Worm (Caenorhabditis elegans) whole organism, dauer: Measurements from ENCODE around the gene T16A9.5.

Source experiments
- unc-62 ChIP-seq: sonication (generic microtip); optimal IDR thresholded peaks from 2 replicates; lab custom pipeline; 2017; ENCODE audit warnings: missing biosample characterization, missing genetic modification reagents, missing genetic modification characterization

The T16A9.5 gene

ce11 chrV:14215106-14215505 lies at the start of gene T16A9.5:
Gene T16A9.5 (minus strand): TSS chrV:14215206.
- TF ChIP-seq unc-62 (GFP tag; lab: Kevin White, UChicago), result no peak

ce11 chrV:14260831-14261230 lies 45.8 kb upstream of the T16A9.5 start, which contains the start of gene F40G12.2:
Gene F40G12.2 (minus strand): TSS chrV:14260931.
- TF ChIP-seq unc-62 (GFP tag; lab: Kevin White, UChicago), result no peak

DNA sequence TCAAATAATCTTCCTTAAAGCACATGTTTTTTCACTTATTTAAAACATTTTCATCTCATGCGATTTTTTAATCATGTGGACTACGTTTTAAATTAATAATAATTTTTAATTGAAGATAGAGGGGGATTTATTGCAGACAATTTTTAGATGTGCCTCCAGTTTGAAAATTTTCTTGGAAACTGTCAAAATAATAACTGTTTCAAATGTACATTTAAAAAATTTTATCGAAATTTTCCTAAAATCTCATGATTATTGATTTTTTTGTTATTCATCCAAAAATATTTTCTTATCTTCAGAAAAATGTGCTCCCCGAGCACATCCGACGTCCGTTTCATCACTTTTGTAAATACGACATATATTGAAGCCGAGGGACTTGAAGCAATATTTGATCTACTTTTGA lies 41.8 kb upstream of the T16A9.5 start, which contains the start of gene sre-8:
TSS of gene sre-8 (plus strand) at position 301 of the 400 bp plus-strand sequence.
- TF ChIP-seq unc-62 (GFP tag; lab: Kevin White, UChicago), result no peak

ce11 chrV:14254221-14254620 lies 39.2 kb upstream of the T16A9.5 start, which contains the start of gene K02E11.7:
Gene K02E11.7 (minus strand): TSS chrV:14254321.
- TF ChIP-seq unc-62 (GFP tag; lab: Kevin White, UChicago), result no peak

- TF ChIP-seq unc-62 (GFP tag; lab: Kevin White, UChicago), result no peak
These were observed 37.0 kb upstream of the T16A9.5 start, which contains the start of gene K02E11.5 for ce11 chrV:14252025-14252424. Gene K02E11.5 (plus strand): TSS chrV:14252325.

ce11 chrV:14248654-14249053 lies 33.6 kb upstream of the T16A9.5 start, which contains the start of gene K02E11.6:
Gene K02E11.6 (plus strand): TSS chrV:14248802.
- TF ChIP-seq unc-62 (GFP tag; lab: Kevin White, UChicago), result no peak

DNA sequence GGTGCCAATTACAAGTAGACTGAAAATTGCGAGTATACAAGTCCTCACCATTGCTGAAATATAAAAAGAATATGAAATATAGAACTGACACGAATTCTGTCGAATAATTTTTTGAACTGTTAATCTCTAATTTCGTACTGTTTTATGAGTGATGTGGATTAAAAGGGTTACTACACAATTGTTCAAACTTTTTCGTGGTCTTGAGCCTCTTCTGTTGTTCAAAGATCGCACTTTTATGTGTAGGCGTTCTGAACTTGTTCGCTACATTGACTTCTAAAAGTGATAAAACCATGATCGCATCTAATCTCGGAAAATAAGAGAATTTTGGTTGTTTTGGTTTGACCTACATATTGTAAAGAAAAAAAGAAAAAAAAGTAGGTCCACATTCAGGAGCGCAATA lies 33.0 kb upstream of the T16A9.5 start, which contains the start of gene K02E11.4:
TSS of gene K02E11.4 (minus strand) at position 101 of the 400 bp plus-strand sequence.
- no peak for TF ChIP-seq unc-62 (GFP tag; lab: Kevin White, UChicago)

ce11 chrV:14246761-14247160 lies 31.8 kb upstream of the T16A9.5 start, which contains the start of gene K02E11.3:
Gene K02E11.3 (minus strand): TSS chrV:14246861.
- no peak for TF ChIP-seq unc-62 (GFP tag; lab: Kevin White, UChicago)

DNA sequence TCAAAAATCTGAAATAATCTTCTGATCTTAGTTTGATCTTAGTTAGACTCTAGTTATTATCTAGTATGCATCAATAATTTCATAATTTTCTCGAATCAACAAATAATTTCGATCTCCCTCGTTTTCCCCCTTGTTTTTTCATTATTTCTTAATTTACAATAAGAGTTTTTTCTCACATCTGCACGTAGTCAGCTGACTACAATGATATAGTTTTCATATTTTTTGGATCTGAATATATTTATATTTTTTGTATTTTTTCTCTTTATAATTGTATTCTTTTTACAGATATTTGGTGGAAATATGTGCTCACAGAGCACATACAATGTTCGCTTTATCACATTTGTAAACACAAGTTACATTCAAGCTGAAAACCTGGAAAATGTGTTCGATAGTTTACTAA lies 28.9 kb upstream of the T16A9.5 start, which contains the start of gene sre-7:
TSS of gene sre-7 (plus strand) at position 301 of the 400 bp plus-strand sequence.
- TF ChIP-seq unc-62 (GFP tag; lab: Kevin White, UChicago), result no peak

DNA sequence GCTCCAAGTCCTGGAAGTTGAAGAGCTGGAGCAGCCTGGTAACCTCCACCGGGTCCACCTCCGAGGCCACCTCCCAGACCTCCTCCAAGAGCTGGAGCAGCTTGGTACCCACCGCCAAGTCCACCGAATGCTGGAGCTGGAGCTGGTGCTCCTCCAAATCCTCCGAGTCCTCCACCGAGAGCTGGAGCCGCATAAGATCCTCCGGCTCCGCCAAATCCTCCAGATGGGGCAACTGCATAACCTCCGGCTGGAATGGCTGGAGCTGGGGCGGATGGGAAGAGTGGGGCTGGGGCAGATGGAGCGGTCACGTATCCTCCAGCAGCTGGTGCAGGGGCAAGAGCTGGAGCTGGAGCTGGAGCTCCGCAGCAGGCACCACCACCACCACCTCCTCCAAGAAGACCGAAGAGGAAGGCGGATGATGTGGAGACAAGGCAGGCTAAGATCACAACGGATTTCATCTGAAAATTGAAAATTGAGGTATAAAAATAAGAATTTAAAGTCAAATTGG lies 25.7 kb upstream of the T16A9.5 start, which contains the start of gene K02E11.10:
TSS of gene K02E11.10 (minus strand) at position 458 of the 508 bp plus-strand sequence.
- no peak for TF ChIP-seq unc-62 (GFP tag; lab: Kevin White, UChicago)

- TF ChIP-seq unc-62 (GFP tag; lab: Kevin White, UChicago), result no peak
These were observed 20.9 kb upstream of the T16A9.5 start, which contains the start of gene ent-3 for ce11 chrV:14235942-14236341. Gene ent-3 (minus strand): TSS chrV:14236042.

DNA sequence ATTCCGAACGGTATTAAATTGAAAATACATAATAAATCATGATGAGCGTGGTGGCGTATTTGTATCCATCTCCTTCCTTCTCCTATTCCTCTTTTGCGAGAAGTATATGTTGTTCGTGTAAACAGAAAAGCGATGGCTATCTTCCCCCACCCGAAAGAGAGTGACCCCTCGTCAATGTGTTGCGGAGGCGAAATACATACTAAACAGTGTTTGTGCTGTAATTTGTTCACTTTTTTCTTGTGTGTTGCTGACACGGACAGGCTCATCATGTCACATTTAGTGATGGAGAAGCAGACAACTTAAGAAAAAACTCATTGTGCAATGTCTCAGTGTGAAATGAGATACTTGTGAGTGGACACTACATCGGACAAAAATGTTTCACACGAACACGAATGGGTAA lies 16.6 kb upstream of the T16A9.5 start:
- TF ChIP-seq unc-62 (GFP tag; lab: Kevin White, UChicago), result no peak

DNA sequence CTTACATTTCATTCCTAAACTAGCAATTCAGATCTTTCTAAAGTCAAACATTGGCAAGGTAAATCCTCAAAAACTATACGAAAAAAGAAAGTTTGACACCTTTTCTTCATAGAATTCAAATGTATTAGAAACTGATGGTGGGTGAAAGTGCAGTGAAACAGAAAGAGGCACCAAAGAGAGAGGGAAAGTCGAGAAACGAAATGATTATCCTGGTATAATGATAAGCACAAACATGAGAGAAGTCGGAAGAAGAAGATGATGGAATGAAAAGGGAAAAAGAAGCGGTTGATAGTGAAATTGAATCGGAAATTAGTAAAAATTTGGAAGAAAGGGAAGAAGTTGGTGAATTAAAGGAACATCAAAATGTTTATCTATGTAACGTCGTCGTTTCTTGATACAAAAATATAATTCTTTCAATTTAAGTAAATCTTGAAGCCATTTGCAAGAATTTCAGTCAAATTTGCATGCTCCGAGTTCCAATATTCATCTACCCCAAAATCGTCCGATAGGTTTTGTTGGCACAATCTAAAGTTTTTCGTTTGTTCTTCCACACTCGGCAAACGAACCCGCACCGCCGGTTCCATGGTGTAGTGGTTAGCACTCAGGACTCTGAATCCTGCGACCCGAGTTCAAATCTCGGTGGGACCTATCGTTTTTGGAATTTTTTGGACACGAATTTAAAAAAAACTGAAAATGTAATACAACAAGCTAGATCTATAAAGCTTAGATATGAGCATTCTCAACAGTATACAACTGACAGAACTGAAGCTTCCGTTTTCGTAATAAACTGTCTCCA lies 16.0 kb upstream of the T16A9.5 start:
- no peak for TF ChIP-seq unc-62 (GFP tag; lab: Kevin White, UChicago)

ce11 chrV:14226373-14226772 lies 11.4 kb upstream of the T16A9.5 start, which contains the start of gene nep-21:
Gene nep-21 (minus strand): TSS chrV:14226473.
- TF ChIP-seq unc-62 (GFP tag; lab: Kevin White, UChicago), result no peak

DNA sequence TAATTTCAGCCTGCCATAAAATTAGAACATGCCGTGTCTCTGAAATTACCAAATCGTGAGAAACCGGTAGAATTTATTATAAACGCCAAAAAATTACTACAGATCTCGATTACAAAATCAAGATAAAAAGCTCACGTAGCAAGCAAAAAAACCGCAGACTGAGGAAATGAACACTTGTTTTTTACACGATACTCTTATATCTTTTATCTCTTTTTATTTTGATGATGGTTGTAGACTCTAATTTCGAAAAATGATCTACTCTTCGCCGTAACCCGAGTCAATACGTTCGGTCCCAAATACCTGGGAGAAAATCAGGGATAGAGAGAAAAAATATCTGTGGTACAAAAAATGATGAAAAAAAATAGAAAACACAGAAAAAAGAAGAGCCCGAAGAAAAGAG lies 8.1 kb upstream of the T16A9.5 start:
- TF ChIP-seq unc-62 (GFP tag; lab: Kevin White, UChicago), result no peak

- TF ChIP-seq unc-62 (GFP tag; lab: Kevin White, UChicago), result no peak
These were observed 2.2 kb downstream of the T16A9.5 start for ce11 chrV:14212813-14213212.
